Worm (Caenorhabditis elegans) whole organism, L4 larva: ENCODE data around the gene aakg-3.

Experiments used
- D1046.2 ChIP-seq: fragments of 200-800 bp; sonication (Bioruptor generic); IDR thresholded peaks from 2 replicates; pipeline ENCODE4 v1.3.6; 2022; ENCODE audit warnings: missing genetic modification characterization, missing compliant biosample characterization
- F10B5.3 ChIP-seq: sonication (generic microtip); optimal IDR thresholded peaks from 2 replicates; lab custom pipeline; 2016; ENCODE audit warnings: mild to moderate bottlenecking, missing genetic modification characterization, missing compliant biosample characterization
- F49E8.2 ChIP-seq: sonication (generic microtip); optimal IDR thresholded peaks from 2 replicates; lab custom pipeline; 2016; ENCODE audit warnings: missing compliant biosample characterization, mild to moderate bottlenecking, missing genetic modification characterization, borderline replicate concordance
- T20F7.1 ChIP-seq: fragments of 200-800 bp; sonication (Bioruptor generic); optimal IDR thresholded peaks from 2 replicates; lab custom pipeline; 2018; ENCODE audit warnings: mild to moderate bottlenecking, missing genetic modification characterization, missing compliant biosample characterization
- T26A8.4 ChIP-seq: fragments of 200-800 bp; sonication (Bioruptor generic); IDR thresholded peaks from 2 replicates; pipeline ENCODE4 v1.3.6; 2022; ENCODE audit warnings: missing genetic modification characterization, missing compliant biosample characterization
- Y105C5A.15 ChIP-seq: fragments of 200-800 bp; sonication (Bioruptor generic); IDR thresholded peaks from 2 replicates; pipeline ENCODE4 v1.3.6; 2022; ENCODE audit warnings: missing genetic modification characterization, missing compliant biosample characterization
- Y5F2A.4 ChIP-seq: fragments of 200-800 bp; sonication (Bioruptor generic); optimal IDR thresholded peaks from 2 replicates; lab custom pipeline; 2018; ENCODE audit warnings: mild to moderate bottlenecking, missing genetic modification characterization, missing compliant biosample characterization
- Y75B8A.6 ChIP-seq: fragments of 200-800 bp; sonication (Bioruptor generic); IDR thresholded peaks from 2 replicates; pipeline ENCODE4 v1.3.6; 2022; ENCODE audit warnings: missing genetic modification reagents, missing genetic modification characterization, missing compliant biosample characterization
- ZK546.5 ChIP-seq, 2 experiments: sonication (generic microtip); optimal IDR thresholded peaks; 2 replicates each; lab custom pipeline; 2017; ENCODE audit warnings: missing biosample characterization in 2 of 2, missing genetic modification characterization in 2 of 2
- aha-1 ChIP-seq: fragments of 150-350 bp; peaks from one replicate; lab custom pipeline; 2014; ENCODE audit warnings: missing biosample characterization, missing genetic modification characterization
- attf-4 ChIP-seq: sonication (generic microtip); optimal IDR thresholded peaks from 3 replicates; lab custom pipeline; 2017; ENCODE audit warnings: missing biosample characterization, missing genetic modification characterization
- ceh-44 ChIP-seq: fragments of 200-800 bp; sonication (Bioruptor generic); IDR thresholded peaks from 2 replicates; pipeline ENCODE4 v1.3.6; 2022; ENCODE audit warnings: missing genetic modification reagents, missing genetic modification characterization, missing compliant biosample characterization
- ceh-62 ChIP-seq: sonication (generic microtip); optimal IDR thresholded peaks from 2 replicates; lab custom pipeline; 2017; ENCODE audit warnings: missing biosample characterization, missing genetic modification characterization
- ceh-82 ChIP-seq: sonication (generic microtip); optimal IDR thresholded peaks from 2 replicates; lab custom pipeline; 2017; ENCODE audit warnings: missing biosample characterization, missing genetic modification characterization
- daf-16 ChIP-seq, 3 experiments: sonication (generic microtip); optimal IDR thresholded peaks; 2 replicates each; lab custom pipeline; 2016 to 2017; ENCODE audit warnings: missing genetic modification characterization in 3 of 3, missing genetic modification reagents in 3 of 3, mild to moderate bottlenecking in 2 of 3, missing compliant biosample characterization in 2 of 3, missing biosample characterization in 1 of 3, moderate library complexity in 1 of 3
- duxl-1 ChIP-seq: sonication (generic microtip); optimal IDR thresholded peaks from 2 replicates; lab custom pipeline; 2016; ENCODE audit warnings: mild to moderate bottlenecking, missing genetic modification characterization, moderate library complexity, missing compliant biosample characterization; ENCODE audit not compliant: poor library complexity
- dve-1 ChIP-seq: sonication (generic microtip); optimal IDR thresholded peaks from 2 replicates; lab custom pipeline; 2017; ENCODE audit warnings: antibody characterized with exemption, mild to moderate bottlenecking, missing genetic modification characterization, missing compliant biosample characterization; ENCODE audit not compliant: insufficient read depth
- egl-27 ChIP-seq: sonication (generic microtip); optimal IDR thresholded peaks from 3 replicates; lab custom pipeline; 2017; ENCODE audit warnings: missing biosample characterization, missing genetic modification reagents, missing genetic modification characterization
- fkh-10 ChIP-seq: fragments of 150-350 bp; optimal IDR thresholded peaks from 2 replicates; lab custom pipeline; 2014; ENCODE audit warnings: missing biosample characterization, missing genetic modification reagents, missing genetic modification characterization
- gei-8 ChIP-seq: fragments of 200-800 bp; sonication (Bioruptor generic); optimal IDR thresholded peaks from 2 replicates; lab custom pipeline; 2018; ENCODE audit warnings: mild to moderate bottlenecking, missing genetic modification characterization, missing compliant biosample characterization
- jun-1 ChIP-seq: fragments of 150-350 bp; optimal IDR thresholded peaks from 2 replicates; lab custom pipeline; 2014; ENCODE audit warnings: missing biosample characterization, missing genetic modification reagents, missing genetic modification characterization
- lim-7 ChIP-seq: fragments of 200-800 bp; sonication (Bioruptor generic); IDR thresholded peaks from 2 replicates; pipeline ENCODE4 v1.3.6; 2022; ENCODE audit warnings: missing genetic modification characterization, missing compliant biosample characterization
- lin-13 ChIP-seq: fragments of 150-350 bp; optimal IDR thresholded peaks from 2 replicates; lab custom pipeline; 2014; ENCODE audit warnings: missing biosample characterization, missing genetic modification reagents, missing genetic modification characterization
- lin-39 ChIP-seq: fragments of 150-350 bp; optimal IDR thresholded peaks from 2 replicates; lab custom pipeline; 2014; ENCODE audit warnings: missing biosample characterization, missing genetic modification reagents, missing genetic modification characterization
- lir-3 ChIP-seq: sonication (generic microtip); optimal IDR thresholded peaks from 2 replicates; lab custom pipeline; 2016; ENCODE audit warnings: mild to moderate bottlenecking, missing genetic modification characterization, missing compliant biosample characterization
- lsy-2 ChIP-seq, 2 experiments: fragments of 150-350 bp in 1 of 2; sonication (generic microtip) in 1 of 2; optimal IDR thresholded peaks; 2 replicates each; lab custom pipeline; 2014 to 2017; ENCODE audit warnings: missing biosample characterization in 2 of 2, missing genetic modification characterization in 2 of 2
- mdl-1 ChIP-seq, 2 experiments: fragments of 150-350 bp in 1 of 2; sonication (generic microtip) in 1 of 2; optimal IDR thresholded peaks; 2 replicates each; lab custom pipeline; 2014 to 2017; ENCODE audit warnings: missing biosample characterization in 2 of 2, missing genetic modification characterization in 2 of 2
- mep-1 ChIP-seq: fragments of 150-350 bp; sonication (generic microtip); optimal IDR thresholded peaks from 3 replicates; lab custom pipeline; 2014; ENCODE audit warnings: missing biosample characterization, missing genetic modification characterization
- mes-2 ChIP-seq: sonication (generic microtip); optimal IDR thresholded peaks from 2 replicates; lab custom pipeline; 2016; ENCODE audit warnings: missing genotype, mild to moderate bottlenecking, missing genetic modification characterization, missing compliant biosample characterization; ENCODE audit not compliant: poor library complexity, severe bottlenecking
- mxl-2 ChIP-seq: fragments of 200-800 bp; sonication (Bioruptor generic); conservative IDR thresholded peaks from 2 replicates; pipeline ENCODE4 v1.3.6; 2022; ENCODE audit warnings: missing genetic modification reagents, missing genetic modification characterization, missing compliant biosample characterization
- nhr-10 ChIP-seq: fragments of 150-350 bp; optimal IDR thresholded peaks from 2 replicates; lab custom pipeline; 2014; ENCODE audit warnings: missing biosample characterization, missing genetic modification characterization
- nhr-102 ChIP-seq: sonication (generic microtip); optimal IDR thresholded peaks from 2 replicates; lab custom pipeline; 2016; ENCODE audit warnings: mild to moderate bottlenecking, missing genetic modification characterization, moderate library complexity, missing compliant biosample characterization
- nhr-11 ChIP-seq: fragments of 150-350 bp; optimal IDR thresholded peaks from 2 replicates; lab custom pipeline; 2014; ENCODE audit warnings: missing biosample characterization, missing genetic modification characterization
- nhr-111 ChIP-seq: fragments of 200-800 bp; sonication (Bioruptor generic); optimal IDR thresholded peaks from 2 replicates; lab custom pipeline; 2018; ENCODE audit warnings: mild to moderate bottlenecking, missing genetic modification characterization, missing compliant biosample characterization
- nhr-237 ChIP-seq: sonication (generic microtip); optimal IDR thresholded peaks from 2 replicates; lab custom pipeline; 2017; ENCODE audit warnings: missing biosample characterization, missing genetic modification characterization
- nhr-28 ChIP-seq: fragments of 150-350 bp; optimal IDR thresholded peaks from 2 replicates; lab custom pipeline; 2014; ENCODE audit warnings: missing biosample characterization, missing genetic modification characterization
- nhr-6 ChIP-seq: fragments of 150-350 bp; optimal IDR thresholded peaks from 2 replicates; lab custom pipeline; 2014; ENCODE audit warnings: missing biosample characterization, missing genetic modification characterization
- nhr-76 ChIP-seq: fragments of 150-350 bp; optimal IDR thresholded peaks from 2 replicates; lab custom pipeline; 2014; ENCODE audit warnings: missing biosample characterization, missing genetic modification characterization
- nhr-77 ChIP-seq: fragments of 150-350 bp; optimal IDR thresholded peaks from 2 replicates; lab custom pipeline; 2014; ENCODE audit warnings: missing biosample characterization, missing genetic modification characterization
- saeg-2 ChIP-seq: fragments of 200-800 bp; sonication (Bioruptor generic); IDR thresholded peaks from 2 replicates; pipeline ENCODE4 v1.3.6; 2022; ENCODE audit warnings: missing genetic modification reagents, missing genetic modification characterization, missing compliant biosample characterization
- sdz-12 ChIP-seq: fragments of 200-800 bp; sonication (Bioruptor generic); optimal IDR thresholded peaks from 2 replicates; lab custom pipeline; 2018; ENCODE audit warnings: mild to moderate bottlenecking, missing genetic modification characterization, missing compliant biosample characterization
- set-16 ChIP-seq: fragments of 200-800 bp; sonication (Bioruptor generic); IDR thresholded peaks from 2 replicates; pipeline ENCODE4 v1.3.6; 2022; ENCODE audit warnings: missing genetic modification reagents, missing genetic modification characterization, missing compliant biosample characterization
- skn-1 ChIP-seq: fragments of 150-350 bp; optimal IDR thresholded peaks from 2 replicates; lab custom pipeline; 2014; ENCODE audit warnings: missing biosample characterization, missing genetic modification characterization
- snpc-1.2 ChIP-seq: fragments of 200-800 bp; sonication (Bioruptor generic); IDR thresholded peaks from 2 replicates; pipeline ENCODE4 v1.3.6; 2022; ENCODE audit warnings: missing genetic modification reagents, missing genetic modification characterization, missing compliant biosample characterization
- snpc-4 ChIP-seq: fragments of 150-350 bp; optimal IDR thresholded peaks from 2 replicates; lab custom pipeline; 2014; ENCODE audit warnings: missing biosample characterization, missing genetic modification characterization
- spr-3 ChIP-seq: fragments of 200-800 bp; sonication (Bioruptor generic); optimal IDR thresholded peaks from 2 replicates; lab custom pipeline; 2018; ENCODE audit warnings: mild to moderate bottlenecking, missing genetic modification characterization, missing compliant biosample characterization
- tra-1 ChIP-seq: fragments of 200-800 bp; sonication (Bioruptor generic); IDR thresholded peaks from 2 replicates; pipeline ENCODE4 v1.3.6; 2022; ENCODE audit warnings: missing genetic modification reagents, missing genetic modification characterization, missing compliant biosample characterization
- unc-130 ChIP-seq: sonication (generic microtip); optimal IDR thresholded peaks from 2 replicates; lab custom pipeline; 2016; ENCODE audit warnings: missing genetic modification reagents, missing genetic modification characterization, missing compliant biosample characterization
- zfp-2 ChIP-seq: sonication (generic microtip); optimal IDR thresholded peaks from 2 replicates; lab custom pipeline; 2016; ENCODE audit warnings: mild to moderate bottlenecking, missing genetic modification characterization, missing compliant biosample characterization
- zip-2 ChIP-seq: fragments of 150-350 bp; optimal IDR thresholded peaks from 2 replicates; lab custom pipeline; 2014; ENCODE audit warnings: missing biosample characterization, missing genetic modification characterization
- ztf-11 ChIP-seq: fragments of 150-350 bp; optimal IDR thresholded peaks from 2 replicates; lab custom pipeline; 2014; ENCODE audit warnings: missing biosample characterization, missing genetic modification characterization

The aakg-3 gene

DNA sequence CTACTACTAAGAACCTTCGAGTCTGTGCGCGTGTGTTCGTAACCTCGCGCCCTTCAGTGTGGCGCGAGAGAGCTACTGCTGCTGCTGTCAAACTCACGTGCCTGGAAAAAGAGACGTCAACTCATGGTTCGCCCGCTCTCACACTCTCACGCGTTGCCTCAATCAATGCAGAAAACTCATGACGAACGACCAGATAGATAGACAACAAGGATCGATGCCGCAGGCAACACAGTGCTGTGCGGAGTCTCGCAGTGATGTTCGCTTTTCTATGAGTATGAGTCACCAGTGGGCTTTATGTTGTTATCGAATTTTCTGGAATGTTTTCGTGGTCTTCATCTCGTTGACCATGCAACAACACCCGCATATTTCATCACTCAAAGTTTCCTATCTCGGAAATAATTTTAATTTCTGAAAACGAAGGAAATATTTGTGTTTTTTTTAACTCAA, 4.7 kb upstream of the aakg-3 start:
- TF ChIP-seq ceh-44 (GFP tag; lab: Robert Waterston, UW) (no peak), duxl-1 (tag; lab: Kevin White, UChicago) (no peak), mep-1 (peak; percentile 81), ceh-62 (tag; lab: Kevin White, UChicago) (no peak), nhr-111 (GFP tag; lab: Kevin White, UChicago) (no peak), zip-2 (tag; lab: Kevin White, UChicago) (no peak), F10B5.3 (no peak), nhr-76 (tag; lab: Kevin White, UChicago) (no peak), dve-1 (tag; lab: Kevin White, UChicago) (peak; percentile 90), nhr-77 (tag; lab: Kevin White, UChicago) (peak; percentile 43), nhr-102 (tag; lab: Kevin White, UChicago) (peak; percentile 58), skn-1 (tag; lab: Kevin White, UChicago) (no peak), set-16 (GFP tag; lab: Robert Waterston, UW) (peak; percentile 93), mxl-2 (GFP tag; lab: Robert Waterston, UW) (0 out of 2 replicates have a peak, but pooled peaks have one; percentile 52), ztf-11 (tag; lab: Kevin White, UChicago) (no peak), nhr-10 (tag; lab: Kevin White, UChicago) (peak; percentile 90), D1046.2 (0 out of 2 replicates have a peak, but pooled peaks have one; percentile 29), nhr-6 (tag; lab: Kevin White, UChicago) (peak; percentile 33), Y105C5A.15 (0 out of 2 replicates have a peak, but pooled peaks have one; percentile 64), T26A8.4 (GFP tag; lab: Robert Waterston, UW) (peak; percentile 70), egl-27 (no peak), Y75B8A.6 (peak; percentile 80; the same call in 1 of the 2 replicates), mes-2 (peak; percentile 70), snpc-1.2 (GFP tag; lab: Robert Waterston, UW) (0 out of 2 replicates have a peak, but pooled peaks have one; percentile 19), nhr-237 (no peak), mdl-1 (tag; optimal IDR thresholded peaks at IDR 0.05; lab: Kevin White, UChicago) (peak; percentile 88 to 94), daf-16 (GFP tag; optimal IDR thresholded peaks at IDR 0.05; lab: Kevin White, UChicago) (peak; percentile 88 to 98), daf-16 (tag; optimal IDR thresholded peaks at IDR 0.05; lab: Kevin White, UChicago) (peak; percentile 95), nhr-28 (tag; lab: Kevin White, UChicago) (peak; percentile 85), lir-3 (tag; lab: Kevin White, UChicago) (no peak), gei-8 (peak; percentile 52), ZK546.5 (tag; optimal IDR thresholded peaks at IDR 0.05; lab: Kevin White, UChicago) (no peak), lin-13 (GFP tag; lab: Kevin White, UChicago) (peak; percentile 62), snpc-4 (tag; lab: Kevin White, UChicago) (no peak), lim-7 (GFP tag; lab: Robert Waterston, UW) (0 out of 2 replicates have a peak, but pooled peaks have one; percentile 15), sdz-12 (GFP tag; lab: Kevin White, UChicago) (no peak), unc-130 (GFP tag; lab: Kevin White, UChicago) (no peak), attf-4 (tag; lab: Kevin White, UChicago) (no peak), ceh-82 (no peak), fkh-10 (GFP tag; lab: Kevin White, UChicago) (peak; percentile 75), aha-1 (peak; percentile 99), tra-1 (GFP tag; lab: Robert Waterston, UW) (peak; percentile 89; the same call in 1 of the 2 replicates), nhr-11 (tag; lab: Kevin White, UChicago) (peak; percentile 91), jun-1 (peak; percentile 63), saeg-2 (no peak), lsy-2 (tag; optimal IDR thresholded peaks at IDR 0.05; lab: Kevin White, UChicago) (peak; percentile 82 to 84), T20F7.1 (GFP tag; lab: Kevin White, UChicago) (peak; percentile 63), lin-39 (tag; lab: Kevin White, UChicago) (no peak), F49E8.2 (tag; lab: Kevin White, UChicago) (no peak), spr-3 (peak; percentile 3), Y5F2A.4 (GFP tag; lab: Kevin White, UChicago) (no peak), zfp-2 (tag; lab: Kevin White, UChicago) (no peak)
